Worm (Caenorhabditis elegans): ENCODE data around the gene Y69A2AR.1.

Gene Y69A2AR.1

ce11 chrIV:2703927-2704401, 37.1 kb downstream of the Y69A2AR.1 start, which contains the start of gene Y94H6A.5 (continued):
- TF ChIP-seq elt-3 (tag; optimal IDR thresholded peaks at IDR 0.05) (no peak), hpl-2 (GFP tag; optimal IDR thresholded peaks at IDR 0.05) (no peak), ztf-11 (tag; optimal IDR thresholded peaks at IDR 0.05) (no peak), nhr-84 (tag; optimal IDR thresholded peaks at IDR 0.05) (no peak), unc-30 (tag; optimal IDR thresholded peaks at IDR 0.05) (no peak), alr-1 (tag; optimal IDR thresholded peaks at IDR 0.05; ENCODE audit: borderline replicate concordance) (no peak), ceh-63 (GFP tag; optimal IDR thresholded peaks at IDR 0.05) (no peak), vab-15 (tag; optimal IDR thresholded peaks at IDR 0.05) (no peak), ceh-88 (GFP tag; IDR thresholded peaks at IDR 0.05) (peak; percentile 51; the same call in 1 of the 2 replicates), unc-130 (tag; optimal IDR thresholded peaks at IDR 0.05) (peak; percentile 68), C16A3.4 (tag; optimal IDR thresholded peaks at IDR 0.05) (peak; percentile 36), snpc-4 (tag; optimal IDR thresholded peaks at IDR 0.05) (no peak), fos-1 (tag; optimal IDR thresholded peaks at IDR 0.05) (no peak), pax-3 (tag; optimal IDR thresholded peaks at IDR 0.05) (no peak), sup-37 (GFP tag; optimal IDR thresholded peaks at IDR 0.05) (no peak), egl-13 (tag; optimal IDR thresholded peaks at IDR 0.05) (no peak), nhr-19 (GFP tag; conservative IDR thresholded peaks at IDR 0.05) (0 out of 2 replicates have a peak, but pooled peaks have one; percentile 6), aly-2 (tag; optimal IDR thresholded peaks at IDR 0.05) (no peak), xbp-1 (tag; optimal IDR thresholded peaks at IDR 0.05) (peak; percentile 33), lin-15B (tag; optimal IDR thresholded peaks at IDR 0.05) (no peak), nhr-237 (tag; optimal IDR thresholded peaks at IDR 0.05) (no peak), F16B12.6 (tag; optimal IDR thresholded peaks at IDR 0.05) (peak; percentile 92), nhr-28 (tag; optimal IDR thresholded peaks at IDR 0.05) (no peak), C34B4.2 (tag; optimal IDR thresholded peaks at IDR 0.05) (no peak), sptf-1 (tag; optimal IDR thresholded peaks at IDR 0.05) (no peak), Y116A8C.19 (tag; optimal IDR thresholded peaks at IDR 0.05; ENCODE audit: borderline replicate concordance) (no peak), blmp-1 (tag; optimal IDR thresholded peaks at IDR 0.05) (peak; percentile 33), ztf-4 (tag; optimal IDR thresholded peaks at IDR 0.05) (peak; percentile 43), mef-2 (tag; optimal IDR thresholded peaks at IDR 0.05) (no peak), aha-1 (tag; optimal IDR thresholded peaks at IDR 0.05) (no peak), lin-39 (tag; optimal IDR thresholded peaks at IDR 0.05) (no peak), ceh-8 (GFP tag; optimal IDR thresholded peaks at IDR 0.05) (no peak), zag-1 (tag; optimal IDR thresholded peaks at IDR 0.05) (no peak), C04F5.9 (tag; optimal IDR thresholded peaks at IDR 0.05) (no peak), tbx-2 (tag; optimal IDR thresholded peaks at IDR 0.05) (peak; percentile 45), ceh-90 (tag; optimal IDR thresholded peaks at IDR 0.05) (no peak), unc-62 (GFP tag; optimal IDR thresholded peaks at IDR 0.05) (no peak), hlh-17 (GFP tag; optimal IDR thresholded peaks at IDR 0.05; ENCODE audit: borderline replicate concordance) (no peak), nhr-85 (tag) (peak; percentile 19), nhr-77 (tag; optimal IDR thresholded peaks at IDR 0.05) (no peak), lsy-2 (tag; optimal IDR thresholded peaks at IDR 0.05) (peak; percentile 90 to 98), elt-2 (tag; optimal IDR thresholded peaks at IDR 0.05) (no peak), ces-1 (GFP tag; optimal IDR thresholded peaks at IDR 0.05) (no peak), ceh-82 (tag; optimal IDR thresholded peaks at IDR 0.05) (peak in 2 of 3 experiments; percentile 23 to 59), unc-98 (GFP tag; IDR thresholded peaks at IDR 0.05) (no peak), irx-1 (tag; optimal IDR thresholded peaks at IDR 0.05) (peak; percentile 0), lin-35 (GFP tag; optimal IDR thresholded peaks at IDR 0.05) (peak; percentile 51 to 72), nhr-12 (tag; optimal IDR thresholded peaks at IDR 0.05) (no peak), skn-1 (tag; optimal IDR thresholded peaks at IDR 0.05) (peak; percentile 57)

Measured in whole organism, L1 larva.